Worm (Caenorhabditis elegans) whole organism, L3 larva: ENCODE data around the gene vgln-1.

Experiments
- R02D3.7 ChIP-seq: fragments of 150-350 bp; optimal IDR thresholded peaks from 2 replicates; lab custom pipeline; 2014; ENCODE audit warnings: missing biosample characterization, missing genetic modification characterization
- ZK546.5 ChIP-seq: sonication (generic microtip); optimal IDR thresholded peaks from 2 replicates; lab custom pipeline; 2017; ENCODE audit warnings: missing biosample characterization, missing genetic modification characterization
- ama-1 ChIP-seq: fragments of 150-350 bp; optimal IDR thresholded peaks from 2 replicates; lab custom pipeline; 2018
- ceh-16 ChIP-seq: sonication (generic microtip); optimal IDR thresholded peaks from 2 replicates; lab custom pipeline; 2017; ENCODE audit warnings: missing biosample characterization, missing genetic modification characterization
- ceh-28 ChIP-seq: fragments of 150-350 bp; optimal IDR thresholded peaks from 2 replicates; lab custom pipeline; 2014; ENCODE audit warnings: missing biosample characterization, missing genetic modification reagents, missing genetic modification characterization
- ceh-82 ChIP-seq: fragments of 150-350 bp; optimal IDR thresholded peaks from 2 replicates; lab custom pipeline; 2014; ENCODE audit warnings: missing biosample characterization, missing genetic modification characterization
- ceh-9 ChIP-seq: sonication (generic microtip); optimal IDR thresholded peaks from 2 replicates; lab custom pipeline; 2018; ENCODE audit warnings: missing biosample characterization, missing genetic modification characterization
- daf-12 ChIP-seq: fragments of 150-350 bp; optimal IDR thresholded peaks from 2 replicates; lab custom pipeline; 2014; ENCODE audit warnings: missing biosample characterization, missing genetic modification reagents, missing genetic modification characterization
- egl-27 ChIP-seq: sonication (generic microtip); optimal IDR thresholded peaks from 4 replicates; lab custom pipeline; 2017; ENCODE audit warnings: missing biosample characterization, missing genetic modification reagents, missing genetic modification characterization
- egl-5 ChIP-seq: fragments of 150-350 bp; optimal IDR thresholded peaks from 2 replicates; lab custom pipeline; 2017; ENCODE audit warnings: missing biosample characterization, missing genetic modification reagents, missing genetic modification characterization, inconsistent platforms
- elt-1 ChIP-seq: fragments of 150-350 bp; optimal IDR thresholded peaks from 2 replicates; lab custom pipeline; 2014; ENCODE audit warnings: missing biosample characterization, missing genetic modification characterization
- elt-2 ChIP-seq: sonication (generic microtip); optimal IDR thresholded peaks from 2 replicates; lab custom pipeline; 2016; ENCODE audit warnings: missing genetic modification reagents, mild to moderate bottlenecking, missing genetic modification characterization, missing compliant biosample characterization
- fkh-10 ChIP-seq: sonication (generic microtip); optimal IDR thresholded peaks from 2 replicates; lab custom pipeline; 2017; ENCODE audit warnings: missing biosample characterization, missing genetic modification reagents, missing genetic modification characterization
- fkh-2 ChIP-seq: fragments of 150-350 bp; optimal IDR thresholded peaks from 2 replicates; lab custom pipeline; 2014; ENCODE audit warnings: missing biosample characterization, missing genetic modification reagents, missing genetic modification characterization
- hmg-11 ChIP-seq: sonication (generic microtip); optimal IDR thresholded peaks from 2 replicates; lab custom pipeline; 2016; ENCODE audit warnings: missing genetic modification characterization, missing compliant biosample characterization
- jun-1 ChIP-seq: fragments of 150-350 bp; optimal IDR thresholded peaks from 2 replicates; lab custom pipeline; 2014; ENCODE audit warnings: missing biosample characterization, missing genetic modification reagents, missing genetic modification characterization
- lin-15B ChIP-seq: fragments of 150-350 bp; optimal IDR thresholded peaks from 2 replicates; lab custom pipeline; 2014; ENCODE audit warnings: missing biosample characterization, missing genetic modification characterization
- lin-39 ChIP-seq: fragments of 150-350 bp; optimal IDR thresholded peaks from 2 replicates; lab custom pipeline; 2018; ENCODE audit warnings: missing biosample characterization, missing genetic modification reagents, missing genetic modification characterization
- lsy-12 ChIP-seq: sonication (generic microtip); optimal IDR thresholded peaks from 2 replicates; lab custom pipeline; 2016; ENCODE audit warnings: mild to moderate bottlenecking, missing genetic modification characterization, missing compliant biosample characterization
- mdl-1 ChIP-seq: fragments of 150-350 bp; optimal IDR thresholded peaks from 2 replicates; lab custom pipeline; 2014; ENCODE audit warnings: missing biosample characterization, missing genetic modification characterization
- mml-1 ChIP-seq: fragments of 150-350 bp; sonication (generic microtip); optimal IDR thresholded peaks from 3 replicates; lab custom pipeline; 2014; ENCODE audit warnings: missing biosample characterization, missing genetic modification characterization
- nfya-1 ChIP-seq: sonication (generic microtip); optimal IDR thresholded peaks from 2 replicates; lab custom pipeline; 2017; ENCODE audit warnings: missing genetic modification characterization, mild to moderate bottlenecking, missing compliant biosample characterization, antibody characterized with exemption, moderate library complexity; ENCODE audit not compliant: insufficient read depth
- nhr-11 ChIP-seq: fragments of 150-350 bp; optimal IDR thresholded peaks from 2 replicates; lab custom pipeline; 2014; ENCODE audit warnings: missing biosample characterization, missing genetic modification characterization
- nhr-23 ChIP-seq: fragments of 150-350 bp; optimal IDR thresholded peaks from 2 replicates; lab custom pipeline; 2014; ENCODE audit warnings: missing biosample characterization, missing genetic modification reagents, missing genetic modification characterization
- nhr-237 ChIP-seq: fragments of 150-350 bp; optimal IDR thresholded peaks from 2 replicates; lab custom pipeline; 2014; ENCODE audit warnings: missing biosample characterization, missing genetic modification characterization
- nhr-25 ChIP-seq: sonication (generic microtip); optimal IDR thresholded peaks from 2 replicates; lab custom pipeline; 2017; ENCODE audit warnings: missing biosample characterization, missing genetic modification characterization
- nhr-43 ChIP-seq: sonication (generic microtip); optimal IDR thresholded peaks from 2 replicates; lab custom pipeline; 2016; ENCODE audit warnings: mild to moderate bottlenecking, missing genetic modification characterization, missing compliant biosample characterization; ENCODE audit not compliant: poor library complexity, severe bottlenecking
- nhr-76 ChIP-seq: fragments of 150-350 bp; sonication (generic microtip); optimal IDR thresholded peaks from 5 replicates; lab custom pipeline; 2014; ENCODE audit warnings: missing biosample characterization, missing genetic modification characterization
- nhr-77 ChIP-seq: fragments of 150-350 bp; optimal IDR thresholded peaks from 2 replicates; lab custom pipeline; 2014; ENCODE audit warnings: missing biosample characterization, missing genetic modification characterization
- pha-4 ChIP-seq: fragments of 150-350 bp; optimal IDR thresholded peaks from 2 replicates; lab custom pipeline; 2014; ENCODE audit warnings: missing biosample characterization, missing genetic modification reagents, missing genetic modification characterization
- pqm-1 ChIP-seq: fragments of 150-350 bp; optimal IDR thresholded peaks from 2 replicates; lab custom pipeline; 2017; ENCODE audit warnings: missing biosample characterization, missing genetic modification characterization, inconsistent platforms
- sea-2 ChIP-seq: fragments of 150-350 bp; sonication (generic microtip); optimal IDR thresholded peaks from 4 replicates; lab custom pipeline; 2014; ENCODE audit warnings: missing biosample characterization, missing genetic modification reagents, missing genetic modification characterization
- skn-1 ChIP-seq: fragments of 150-350 bp; optimal IDR thresholded peaks from 2 replicates; lab custom pipeline; 2014; ENCODE audit warnings: missing biosample characterization, missing genetic modification characterization
- tbx-2 ChIP-seq: sonication (generic microtip); optimal IDR thresholded peaks from 2 replicates; lab custom pipeline; 2016; ENCODE audit warnings: mild to moderate bottlenecking, missing genetic modification characterization, missing compliant biosample characterization
- zag-1 ChIP-seq: fragments of 150-350 bp; optimal IDR thresholded peaks from 2 replicates; lab custom pipeline; 2014; ENCODE audit warnings: missing biosample characterization, missing genetic modification characterization
- ztf-11 ChIP-seq: fragments of 150-350 bp; optimal IDR thresholded peaks from 2 replicates; lab custom pipeline; 2014; ENCODE audit warnings: missing biosample characterization, missing genetic modification characterization

The vgln-1 gene

ce11 chrII:9938877-9939276 is 48.0 kb upstream of the vgln-1 start, which contains the start of the genes C05C10.7 and C05C10.5:
Gene C05C10.7 (minus strand): TSS chrII:9938971.
Gene C05C10.5 (plus strand): TSS chrII:9939040.
- TF ChIP-seq hmg-11 (no peak), pha-4 (no peak), nhr-76 (tag; lab: Kevin White, UChicago) (no peak), ztf-11 (no peak), R02D3.7 (tag; lab: Kevin White, UChicago) (no peak), tbx-2 (tag; lab: Kevin White, UChicago) (no peak), nhr-237 (tag; lab: Kevin White, UChicago) (no peak), nhr-43 (tag; lab: Kevin White, UChicago) (no peak)

- TF ChIP-seq ceh-82 (tag; lab: Kevin White, UChicago) (no peak), nfya-1 (peak; percentile 75), ceh-28 (tag; lab: Kevin White, UChicago) (peak; percentile 39), mdl-1 (tag; lab: Kevin White, UChicago) (peak; percentile 65), daf-12 (tag; lab: Kevin White, UChicago) (no peak), fkh-10 (no peak), tbx-2 (tag; lab: Kevin White, UChicago) (peak; percentile 21), ama-1 (lab: Kevin White, UChicago) (peak; percentile 92), nhr-43 (tag; lab: Kevin White, UChicago) (peak; percentile 80), egl-27 (tag; lab: Kevin White, UChicago) (peak; percentile 58), elt-2 (tag; lab: Kevin White, UChicago) (peak; percentile 75), R02D3.7 (tag; lab: Kevin White, UChicago) (peak; percentile 33), zag-1 (tag; lab: Kevin White, UChicago) (no peak), nhr-11 (tag; lab: Kevin White, UChicago) (peak; percentile 94), ceh-9 (no peak), pqm-1 (peak; percentile 61), lsy-12 (tag; lab: Kevin White, UChicago) (peak; percentile 45), nhr-25 (tag; lab: Kevin White, UChicago) (peak; percentile 79), nhr-23 (tag; lab: Kevin White, UChicago) (peak; percentile 86), egl-5 (tag; lab: Kevin White, UChicago) (peak; percentile 16), nhr-76 (tag; lab: Kevin White, UChicago) (peak; percentile 48), hmg-11 (peak; percentile 33), pha-4 (peak; percentile 94), lin-39 (peak; percentile 2), jun-1 (tag; lab: Kevin White, UChicago) (peak; percentile 52), lin-15B (tag; lab: Kevin White, UChicago) (peak; percentile 60)
Measured at ce11 chrII:9937611-9938010, 46.7 kb upstream of the vgln-1 start.

ce11 chrII:9936859-9937258 is 46.0 kb upstream of the vgln-1 start, which contains the start of gene C05C10.3:
Gene C05C10.3 (minus strand): TSS chrII:9936893.
- TF ChIP-seq ceh-9: no peak
- TF ChIP-seq nhr-77 (tag; lab: Kevin White, UChicago): no peak
- peak; percentile 6 for TF ChIP-seq pha-4
- TF ChIP-seq elt-2 (tag; lab: Kevin White, UChicago): peak; percentile 60
- peak; percentile 75 for TF ChIP-seq pqm-1

ce11 chrII:9935664-9936063 is 44.8 kb upstream of the vgln-1 start:
- TF ChIP-seq ama-1 (lab: Kevin White, UChicago): peak; percentile 55
- TF ChIP-seq mml-1: no peak
- TF ChIP-seq sea-2 (GFP tag; lab: Kevin White, UChicago): no peak
- TF ChIP-seq ceh-82 (tag; lab: Kevin White, UChicago): no peak
- TF ChIP-seq mdl-1 (tag; lab: Kevin White, UChicago): no peak
- no peak for TF ChIP-seq nhr-76 (tag; lab: Kevin White, UChicago)
- no peak for TF ChIP-seq elt-1
- no peak for TF ChIP-seq egl-27 (tag; lab: Kevin White, UChicago)

- TF ChIP-seq ama-1 (lab: Kevin White, UChicago) (peak; percentile 37), nhr-77 (tag; lab: Kevin White, UChicago) (no peak), elt-2 (tag; lab: Kevin White, UChicago) (peak; percentile 83), fkh-2 (tag; lab: Kevin White, UChicago) (no peak), mml-1 (no peak), lin-39 (no peak), tbx-2 (tag; lab: Kevin White, UChicago) (no peak), ceh-16 (no peak), skn-1 (tag; lab: Kevin White, UChicago) (no peak), pqm-1 (peak; percentile 82), ZK546.5 (tag; lab: Kevin White, UChicago) (no peak), pha-4 (peak; percentile 38)
Measured at ce11 chrII:9935044-9935599, 44.2 kb upstream of the vgln-1 start.
